Worm (Caenorhabditis elegans): ENCODE measurements around the gene bli-6.

bli-6 gene

DNA sequence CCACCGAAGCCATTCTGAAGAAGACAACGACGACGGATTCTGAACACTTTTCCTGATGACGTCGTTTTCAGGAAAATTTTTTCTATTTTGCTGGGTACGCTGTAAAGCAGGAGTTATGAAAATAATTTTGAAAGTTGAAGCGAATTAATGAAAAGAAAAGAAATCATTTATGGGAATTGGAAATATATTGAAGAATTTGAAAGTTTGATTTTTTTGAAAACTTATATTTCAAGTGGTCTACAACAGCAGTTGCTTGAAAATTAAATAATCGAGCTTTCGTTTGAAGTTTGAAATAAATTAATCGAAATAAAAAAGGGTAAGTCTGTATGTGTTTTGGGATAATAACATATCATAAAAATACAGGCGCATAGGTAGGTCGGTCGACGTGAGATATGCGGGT, 7.1 kb downstream of the bli-6 start, which contains the start of gene shl-1:
Gene shl-1 (minus strand): TSS at position 101 of the 400 bp plus-strand sequence.
- TF ChIP-seq nhr-237 (tag; optimal IDR thresholded peaks at IDR 0.05) (no peak), lin-11 (tag; optimal IDR thresholded peaks at IDR 0.05) (no peak), nhr-23 (tag; optimal IDR thresholded peaks at IDR 0.05) (no peak), lsy-2 (tag; optimal IDR thresholded peaks at IDR 0.05) (no peak), egl-27 (tag; optimal IDR thresholded peaks at IDR 0.05) (no peak), unc-55 (GFP tag; optimal IDR thresholded peaks at IDR 0.05) (no peak), nhr-10 (tag; optimal IDR thresholded peaks at IDR 0.05) (no peak), sem-4 (tag; optimal IDR thresholded peaks at IDR 0.05) (no peak), ztf-11 (tag; optimal IDR thresholded peaks at IDR 0.05) (no peak), zag-1 (tag; optimal IDR thresholded peaks at IDR 0.05) (no peak), unc-62 (GFP tag; optimal IDR thresholded peaks at IDR 0.05) (no peak), sma-9 (GFP tag; optimal IDR thresholded peaks at IDR 0.05) (no peak), sma-9 (tag; optimal IDR thresholded peaks at IDR 0.05) (no peak), ama-1 (optimal IDR thresholded peaks at IDR 0.05) (no peak), ZK546.5 (tag; optimal IDR thresholded peaks at IDR 0.05) (no peak), elt-3 (tag; optimal IDR thresholded peaks at IDR 0.05) (no peak), ztf-4 (tag; optimal IDR thresholded peaks at IDR 0.05) (no peak), ztf-1 (GFP tag; conservative IDR thresholded peaks at IDR 0.05) (no peak)

DNA sequence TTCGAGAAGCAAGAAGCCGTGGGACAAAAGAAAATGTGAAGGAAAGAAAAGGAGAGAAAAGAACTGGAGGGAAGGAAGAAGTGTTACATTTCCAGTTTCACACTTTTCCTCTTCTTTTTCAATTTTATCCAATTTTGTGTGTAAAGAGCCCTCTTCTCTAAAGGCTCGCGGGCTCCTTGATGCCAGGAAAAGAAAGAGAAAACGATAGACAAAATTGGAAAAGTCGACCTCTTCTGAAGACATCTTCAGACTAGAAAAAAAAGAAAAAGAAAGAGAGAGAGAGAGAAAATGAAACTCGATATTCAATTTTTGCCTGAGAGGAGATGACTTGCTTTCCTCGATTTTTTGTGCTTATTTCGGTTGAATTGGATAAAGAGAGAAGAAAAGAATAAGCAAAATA, 8.1 kb downstream of the bli-6 start:
- TF ChIP-seq zag-1 (tag; optimal IDR thresholded peaks at IDR 0.05) (no peak), gmeb-1 (tag; optimal IDR thresholded peaks at IDR 0.05) (no peak), lsy-2 (tag; optimal IDR thresholded peaks at IDR 0.05) (no peak), sem-4 (tag; optimal IDR thresholded peaks at IDR 0.05) (no peak), mbf-1 (tag; optimal IDR thresholded peaks at IDR 0.05) (no peak), fos-1 (tag; optimal IDR thresholded peaks at IDR 0.05) (no peak), ztf-1 (GFP tag; conservative IDR thresholded peaks at IDR 0.05) (no peak), ztf-4 (tag; optimal IDR thresholded peaks at IDR 0.05) (no peak), egl-27 (tag; optimal IDR thresholded peaks at IDR 0.05) (no peak), lin-11 (tag; optimal IDR thresholded peaks at IDR 0.05) (no peak), lin-13 (GFP tag; optimal IDR thresholded peaks at IDR 0.05) (no peak), ceh-82 (tag; optimal IDR thresholded peaks at IDR 0.05) (no peak), blmp-1 (tag; optimal IDR thresholded peaks at IDR 0.05; ENCODE audit: insufficient read depth) (no peak), mab-5 (tag; optimal IDR thresholded peaks at IDR 0.05) (no peak), nhr-6 (tag; optimal IDR thresholded peaks at IDR 0.05) (no peak)

DNA sequence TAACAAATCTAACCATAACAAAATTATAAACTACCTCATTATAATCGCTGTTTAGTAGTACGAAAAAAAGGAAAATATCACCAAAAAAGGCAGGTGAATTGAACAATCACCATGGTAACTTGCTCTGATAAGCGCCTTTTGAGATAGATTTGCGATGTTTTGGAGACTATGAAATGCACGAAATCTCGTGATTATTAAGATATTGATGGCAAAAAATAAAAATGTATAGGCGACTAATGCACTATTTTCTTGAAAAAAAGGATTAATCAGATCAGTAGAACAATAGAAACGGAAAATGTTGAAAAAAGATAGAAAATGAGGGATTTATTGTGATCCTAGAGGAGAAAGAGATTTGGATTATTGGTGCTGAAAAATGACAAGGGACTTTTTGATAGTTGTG, 11.7 kb downstream of the bli-6 start:
- TF ChIP-seq C34F6.9 (tag; optimal IDR thresholded peaks at IDR 0.05) (no peak), elt-1 (tag; optimal IDR thresholded peaks at IDR 0.05) (no peak), unc-62 (GFP tag; optimal IDR thresholded peaks at IDR 0.05) (no peak), lsy-2 (tag; optimal IDR thresholded peaks at IDR 0.05) (no peak)

DNA sequence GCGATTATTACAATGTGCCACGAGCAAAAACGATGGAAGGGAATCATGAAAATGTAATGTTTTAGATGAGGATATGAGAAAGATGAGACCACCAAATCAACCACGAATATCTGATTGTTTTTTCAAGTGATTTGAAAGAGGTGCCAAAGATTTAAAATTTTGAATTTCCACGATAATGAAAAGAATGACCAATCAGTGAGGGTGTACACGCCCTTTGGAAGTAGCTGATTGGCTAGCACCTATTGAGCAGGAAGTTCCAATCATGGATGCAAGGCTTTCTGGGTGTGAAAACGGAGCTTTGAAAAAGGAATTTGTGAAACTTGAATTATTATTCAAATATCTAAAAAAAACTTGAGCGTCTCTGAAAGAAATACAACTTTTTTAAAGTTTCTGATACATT, 14.7 kb downstream of the bli-6 start:
- no peak for TF ChIP-seq ztf-11 (tag; optimal IDR thresholded peaks at IDR 0.05)
- no peak for TF ChIP-seq nhr-77 (tag; optimal IDR thresholded peaks at IDR 0.05)
- TF ChIP-seq lin-13 (GFP tag; optimal IDR thresholded peaks at IDR 0.05): no peak
- no peak for TF ChIP-seq nhr-25 (tag; optimal IDR thresholded peaks at IDR 0.05)
- TF ChIP-seq unc-62 (GFP tag; optimal IDR thresholded peaks at IDR 0.05): no peak
- no peak for TF ChIP-seq elt-1 (tag; optimal IDR thresholded peaks at IDR 0.05)
- no peak for TF ChIP-seq unc-39 (tag; optimal IDR thresholded peaks at IDR 0.05)
- no peak for TF ChIP-seq lin-11 (tag; optimal IDR thresholded peaks at IDR 0.05)

DNA sequence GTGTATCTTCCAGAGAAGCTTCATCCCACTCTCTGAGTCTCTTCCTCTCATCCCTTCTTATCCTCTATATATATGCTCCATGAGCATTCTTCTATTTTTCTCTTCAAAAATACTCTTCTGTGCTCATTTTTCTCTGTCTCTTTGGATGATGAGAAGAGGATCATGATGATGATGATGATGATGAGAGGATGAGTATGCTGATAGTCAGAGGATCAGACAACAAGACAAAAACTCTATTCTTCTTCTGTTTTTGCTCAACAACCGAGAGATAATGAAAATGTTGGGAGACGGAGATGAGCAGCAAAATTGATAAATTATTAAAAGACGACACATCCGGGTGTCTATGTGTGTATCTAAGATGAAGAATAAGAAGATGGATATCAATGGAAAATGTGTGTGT, 16.5 kb downstream of the bli-6 start:
- no peak for TF ChIP-seq nhr-12 (tag; optimal IDR thresholded peaks at IDR 0.05)
- peak; percentile 41 for TF ChIP-seq fos-1 (tag; optimal IDR thresholded peaks at IDR 0.05)
- TF ChIP-seq zag-1 (tag; optimal IDR thresholded peaks at IDR 0.05): peak; percentile 54
- no peak for TF ChIP-seq R02D3.7 (tag; optimal IDR thresholded peaks at IDR 0.05)
- peak; percentile 11 for TF ChIP-seq sem-4 (tag; optimal IDR thresholded peaks at IDR 0.05)
- no peak for TF ChIP-seq mdl-1 (tag; optimal IDR thresholded peaks at IDR 0.05)
- no peak for TF ChIP-seq nhr-21 (tag; optimal IDR thresholded peaks at IDR 0.05)
- TF ChIP-seq crh-2 (tag; optimal IDR thresholded peaks at IDR 0.05): peak; percentile 39
- TF ChIP-seq F13H6.1 (tag; optimal IDR thresholded peaks at IDR 0.05): peak; percentile 82
- no peak for TF ChIP-seq nhr-77 (tag; optimal IDR thresholded peaks at IDR 0.05)
- TF ChIP-seq peb-1 (tag; optimal IDR thresholded peaks at IDR 0.05): no peak
- TF ChIP-seq lin-13 (GFP tag; optimal IDR thresholded peaks at IDR 0.05): peak; percentile 23
- TF ChIP-seq nhr-129 (tag; optimal IDR thresholded peaks at IDR 0.05): peak; percentile 79
- no peak for TF ChIP-seq lin-11 (tag; optimal IDR thresholded peaks at IDR 0.05)
- no peak for TF ChIP-seq mab-5 (tag; optimal IDR thresholded peaks at IDR 0.05)
- no peak for TF ChIP-seq nhr-23 (tag; optimal IDR thresholded peaks at IDR 0.05)
- TF ChIP-seq ceh-16 (tag; optimal IDR thresholded peaks at IDR 0.05): no peak
- no peak for TF ChIP-seq skn-1 (tag; optimal IDR thresholded peaks at IDR 0.05)
- TF ChIP-seq C34F6.9 (tag; optimal IDR thresholded peaks at IDR 0.05): peak; percentile 89
- TF ChIP-seq gmeb-1 (tag; optimal IDR thresholded peaks at IDR 0.05): no peak
- TF ChIP-seq lsy-2 (tag; optimal IDR thresholded peaks at IDR 0.05): peak; percentile 12 to 75
- no peak for TF ChIP-seq ztf-4 (tag; optimal IDR thresholded peaks at IDR 0.05)
- TF ChIP-seq lin-39 (tag; optimal IDR thresholded peaks at IDR 0.05): peak; percentile 70
- TF ChIP-seq ceh-82 (tag; optimal IDR thresholded peaks at IDR 0.05): no peak
- TF ChIP-seq unc-62 (GFP tag; optimal IDR thresholded peaks at IDR 0.05): no peak
- TF ChIP-seq sma-9 (GFP tag; optimal IDR thresholded peaks at IDR 0.05): peak; percentile 71
- no peak for TF ChIP-seq sma-9 (tag; optimal IDR thresholded peaks at IDR 0.05)
- no peak for TF ChIP-seq snpc-4 (tag; optimal IDR thresholded peaks at IDR 0.05)
- TF ChIP-seq mbf-1 (tag; optimal IDR thresholded peaks at IDR 0.05): no peak
- no peak for TF ChIP-seq ZK546.5 (tag; optimal IDR thresholded peaks at IDR 0.05)
- TF ChIP-seq dmd-4 (tag; optimal IDR thresholded peaks at IDR 0.05): no peak
- peak; percentile 36 for TF ChIP-seq nhr-6 (tag; optimal IDR thresholded peaks at IDR 0.05)

Data from whole organism, L2 larva.